Fruit fly (Drosophila melanogaster) whole organism: ENCODE results near the gene CG15047.

Experiments used
- CG8478 ChIP-seq: fragments of >200 bp; optimal IDR thresholded peaks from 2 replicates; lab custom pipeline; 2018; ENCODE audit warnings: inconsistent platforms
- Dll ChIP-seq: fragments of >200 bp; optimal IDR thresholded peaks from 2 replicates; lab custom pipeline; 2017
- EcR ChIP-seq, 2 experiments: fragments of >200 bp; optimal IDR thresholded peaks; 2 replicates each; lab custom pipeline; 2017; ENCODE audit warnings: missing biosample characterization in 2 of 2, missing genetic modification characterization in 2 of 2, missing genetic modification reagents in 2 of 2
- pan ChIP-seq: fragments of >200 bp; optimal IDR thresholded peaks from 2 replicates; lab custom pipeline; 2017
- psq ChIP-seq: fragments of >200 bp; optimal IDR thresholded peaks from 2 replicates; lab custom pipeline; 2017
- usp ChIP-seq: fragments of >200 bp; optimal IDR thresholded peaks from 2 replicates; lab custom pipeline; 2017; ENCODE audit warnings: missing biosample characterization, missing genetic modification characterization, mixed read lengths

CG15047 gene

dm6 chrX:18523146-18523812 lies 5.2 kb upstream of the CG15047 start:
- TF ChIP-seq psq (lab: Kevin White, UChicago) (no peak), Dll (lab: Kevin White, UChicago) (no peak), CG8478 (lab: Kevin White, UChicago) (no peak), pan (lab: Kevin White, UChicago) (no peak), EcR (GFP tag; optimal IDR thresholded peaks at IDR 0.05; lab: Kevin White, UChicago) (no peak), usp (GFP tag; lab: Kevin White, UChicago) (no peak)

dm6 chrX:18524594-18525266 lies 3.8 kb upstream of the CG15047 start:
- TF ChIP-seq pan (lab: Kevin White, UChicago) (no peak), CG8478 (lab: Kevin White, UChicago) (no peak), psq (lab: Kevin White, UChicago) (no peak), EcR (GFP tag; optimal IDR thresholded peaks at IDR 0.05; lab: Kevin White, UChicago) (no peak), Dll (lab: Kevin White, UChicago) (no peak), usp (GFP tag; lab: Kevin White, UChicago) (no peak)

- no peak for TF ChIP-seq pan (lab: Kevin White, UChicago)
- TF ChIP-seq usp (GFP tag; lab: Kevin White, UChicago), result no peak
- TF ChIP-seq EcR (GFP tag; optimal IDR thresholded peaks at IDR 0.05; lab: Kevin White, UChicago), result no peak
- TF ChIP-seq CG8478 (lab: Kevin White, UChicago), result no peak
- TF ChIP-seq Dll (lab: Kevin White, UChicago), result no peak
- TF ChIP-seq psq (lab: Kevin White, UChicago), result no peak
Measured at dm6 chrX:18533308-18533707, 4.8 kb downstream of the CG15047 start.

- TF ChIP-seq CG8478 (lab: Kevin White, UChicago) (no peak), pan (lab: Kevin White, UChicago) (no peak), usp (GFP tag; lab: Kevin White, UChicago) (no peak), Dll (lab: Kevin White, UChicago) (peak; percentile 80), psq (lab: Kevin White, UChicago) (no peak), EcR (GFP tag; optimal IDR thresholded peaks at IDR 0.05; lab: Kevin White, UChicago) (no peak)
Measured at dm6 chrX:18534393-18534792, 5.9 kb downstream of the CG15047 start.

DNA sequence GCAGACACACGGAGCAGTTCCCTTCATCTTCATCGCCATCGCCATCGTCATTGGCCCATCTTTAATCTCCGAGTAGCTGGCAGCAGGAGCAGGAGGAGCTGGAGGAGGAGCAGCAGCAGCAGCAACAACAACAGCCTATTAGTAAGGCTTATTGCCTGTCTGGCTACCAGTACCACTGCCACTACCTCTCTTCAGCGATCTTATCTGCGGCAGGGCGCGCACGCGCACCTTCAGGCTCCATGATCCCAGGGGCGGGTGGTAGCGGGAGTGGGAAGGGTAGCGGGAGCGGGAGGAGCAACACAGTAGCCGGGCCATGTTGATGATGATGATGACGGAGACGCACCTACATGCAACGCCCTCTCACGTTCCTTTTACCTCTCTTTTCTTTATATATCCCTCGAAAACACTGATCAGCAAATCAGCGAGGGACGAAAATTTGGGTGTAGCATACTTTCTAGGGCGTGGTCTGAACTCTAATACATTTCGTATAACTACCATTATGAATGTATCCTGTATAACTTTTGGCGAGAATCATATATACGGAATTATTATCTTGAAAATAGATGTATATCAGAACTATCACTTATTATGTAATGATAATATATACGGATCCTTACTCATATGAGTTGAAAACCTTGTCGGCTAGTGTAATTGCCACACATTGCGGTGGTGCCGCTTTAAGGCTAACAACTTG lies 8.7 kb downstream of the CG15047 start:
- TF ChIP-seq usp (GFP tag; lab: Kevin White, UChicago) (no peak), EcR (GFP tag; optimal IDR thresholded peaks at IDR 0.05; lab: Kevin White, UChicago) (no peak), psq (lab: Kevin White, UChicago) (no peak), Dll (lab: Kevin White, UChicago) (no peak), pan (lab: Kevin White, UChicago) (no peak), CG8478 (lab: Kevin White, UChicago) (no peak)

- TF ChIP-seq Dll (lab: Kevin White, UChicago) (no peak), EcR (GFP tag; optimal IDR thresholded peaks at IDR 0.05; lab: Kevin White, UChicago) (no peak), CG8478 (lab: Kevin White, UChicago) (no peak), usp (GFP tag; lab: Kevin White, UChicago) (no peak), psq (lab: Kevin White, UChicago) (no peak), pan (lab: Kevin White, UChicago) (no peak)
Measured at dm6 chrX:18538204-18538864, 9.9 kb downstream of the CG15047 start.

DNA sequence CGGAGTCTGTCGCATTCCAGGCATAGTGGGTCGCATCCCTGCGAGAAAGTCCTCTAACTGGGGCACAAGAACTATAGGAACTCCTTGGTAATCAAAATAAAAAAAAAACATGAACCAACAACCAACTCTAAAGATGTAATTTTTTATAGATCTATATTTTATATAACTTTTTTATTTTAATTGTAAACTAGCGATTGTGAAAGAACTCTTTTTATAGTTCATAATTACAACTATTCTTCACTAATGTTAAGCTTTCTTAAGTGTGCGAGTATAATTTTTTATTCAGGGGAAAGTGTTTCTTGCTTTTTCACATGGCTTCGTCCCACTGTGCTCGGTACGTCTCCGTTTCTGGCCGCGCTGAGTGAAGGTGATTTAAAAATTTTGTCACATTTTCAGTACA lies 11.8 kb downstream of the CG15047 start:
- TF ChIP-seq Dll (lab: Kevin White, UChicago), result no peak

dm6 chrX:18541915-18542314 lies 13.4 kb downstream of the CG15047 start:
- TF ChIP-seq CG8478 (lab: Kevin White, UChicago) (no peak), usp (GFP tag; lab: Kevin White, UChicago) (no peak), EcR (GFP tag; optimal IDR thresholded peaks at IDR 0.05; lab: Kevin White, UChicago) (no peak), psq (lab: Kevin White, UChicago) (no peak), Dll (lab: Kevin White, UChicago) (no peak), pan (lab: Kevin White, UChicago) (no peak)

dm6 chrX:18543328-18543727 lies 14.8 kb downstream of the CG15047 start:
- no peak for TF ChIP-seq pan (lab: Kevin White, UChicago)

dm6 chrX:18544732-18545131 lies 16.2 kb downstream of the CG15047 start:
- TF ChIP-seq Dll (lab: Kevin White, UChicago), result no peak
- no peak for TF ChIP-seq CG8478 (lab: Kevin White, UChicago)
- TF ChIP-seq EcR (GFP tag; optimal IDR thresholded peaks at IDR 0.05; lab: Kevin White, UChicago), result no peak
- TF ChIP-seq psq (lab: Kevin White, UChicago), result no peak
- no peak for TF ChIP-seq usp (GFP tag; lab: Kevin White, UChicago)
- no peak for TF ChIP-seq pan (lab: Kevin White, UChicago)

DNA sequence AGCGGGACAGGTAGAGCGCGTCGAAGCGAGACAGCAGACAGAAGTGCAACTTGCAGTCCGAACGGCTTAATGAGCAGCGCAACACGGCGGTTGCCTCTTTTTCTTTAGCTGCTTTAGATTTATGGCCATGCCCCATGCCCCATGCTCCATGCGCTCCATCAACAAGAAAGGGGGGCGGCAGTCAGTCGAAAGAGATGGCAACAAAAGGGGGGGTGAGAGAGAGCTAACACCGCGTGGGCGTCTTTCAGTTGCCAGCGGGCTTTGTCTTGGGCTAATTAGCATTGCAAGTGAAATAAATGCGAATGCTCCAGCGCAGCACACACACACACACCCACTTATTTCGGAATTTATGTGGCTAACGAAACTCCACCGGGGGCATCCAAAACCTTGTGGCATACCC lies 16.7 kb downstream of the CG15047 start:
- no peak for TF ChIP-seq psq (lab: Kevin White, UChicago)
- TF ChIP-seq CG8478 (lab: Kevin White, UChicago), result no peak
- no peak for TF ChIP-seq usp (GFP tag; lab: Kevin White, UChicago)
- TF ChIP-seq Dll (lab: Kevin White, UChicago), result no peak
- no peak for TF ChIP-seq EcR (GFP tag; optimal IDR thresholded peaks at IDR 0.05; lab: Kevin White, UChicago)
- TF ChIP-seq pan (lab: Kevin White, UChicago), result no peak
